Fruit fly (Drosophila melanogaster): Measurements from ENCODE around the gene nerfin-2.

- TF ChIP-seq CG10348 (GFP tag; IDR thresholded peaks at IDR 0.05) = no peak
- TF ChIP-seq CG17806 (tag; optimal IDR thresholded peaks at IDR 0.05) = peak; percentile 90
- TF ChIP-seq CG9948 (tag; optimal IDR thresholded peaks at IDR 0.05) = peak; percentile 94
- TF ChIP-seq rn (GFP tag; IDR thresholded peaks at IDR 0.05) = peak; percentile 37; the same call in 1 of the 2 replicates
- peak; percentile 81 for TF ChIP-seq D1 (tag; optimal IDR thresholded peaks at IDR 0.05)
- TF ChIP-seq EcR (GFP tag; optimal IDR thresholded peaks at IDR 0.05) = peak; percentile 37
- TF ChIP-seq CG14655 (GFP tag; optimal IDR thresholded peaks at IDR 0.05) = peak; percentile 66
- TF ChIP-seq Snoo (tag; optimal IDR thresholded peaks at IDR 0.05) = peak; percentile 59
- TF ChIP-seq CG12605 (GFP tag; IDR thresholded peaks at IDR 0.05) = 0 out of 2 replicates have a peak, but pooled peaks have one; percentile 20
- TF ChIP-seq CG8159 (tag; optimal IDR thresholded peaks at IDR 0.05) = peak; percentile 94
- TF ChIP-seq CG34367 (tag; optimal IDR thresholded peaks at IDR 0.05) = peak; percentile 90
- TF ChIP-seq CG32121 (GFP tag; IDR thresholded peaks at IDR 0.05) = no peak
Observed at dm6 chr3R:10082549-10083075, 11.7 kb downstream of the nerfin-2 start.

Data from whole organism, pupa.